Fruit fly (Drosophila melanogaster) whole organism, embryonic: ENCODE measurements around the gene lectin-37Da.

Experiments used
- CG10209 ChIP-seq: fragments of 200-800 bp; sonication (Bioruptor generic); optimal IDR thresholded peaks from 3 replicates; lab custom pipeline; 2017; ENCODE audit warnings: missing biosample characterization, mild to moderate bottlenecking, missing genetic modification characterization, missing genetic modification reagents
- CG10431 ChIP-seq: fragments of 200-800 bp; sonication (Bioruptor generic); optimal IDR thresholded peaks from 3 replicates; lab custom pipeline; 2018; ENCODE audit warnings: missing biosample characterization, mild to moderate bottlenecking, missing genetic modification characterization
- CG11398 ChIP-seq: fragments of 200-800 bp; sonication (Bioruptor generic); optimal IDR thresholded peaks from 2 replicates; lab custom pipeline; 2016; ENCODE audit warnings: missing biosample characterization, missing genetic modification characterization
- CG11696 ChIP-seq: fragments of 200-800 bp; sonication (Bioruptor generic); IDR thresholded peaks from 2 replicates; pipeline ENCODE4 v1.3.6; 2022; ENCODE audit warnings: missing biosample characterization, missing genetic modification characterization
- CG12071 ChIP-seq: fragments of 200-800 bp; sonication (Bioruptor generic); optimal IDR thresholded peaks from 3 replicates; lab custom pipeline; 2018; ENCODE audit warnings: missing biosample characterization, mild to moderate bottlenecking, missing genetic modification characterization
- CG13296 ChIP-seq: fragments of 200-800 bp; sonication (Bioruptor generic); optimal IDR thresholded peaks from 3 replicates; lab custom pipeline; 2018; ENCODE audit warnings: missing biosample characterization, mild to moderate bottlenecking, missing genetic modification characterization
- CG13424 ChIP-seq: fragments of 200-800 bp; sonication (Bioruptor generic); optimal IDR thresholded peaks from 2 replicates; lab custom pipeline; 2019; ENCODE audit warnings: missing biosample characterization, mild to moderate bottlenecking, missing genetic modification characterization, moderate library complexity
- CG18599 ChIP-seq: fragments of 200-800 bp; sonication (Bioruptor generic); optimal IDR thresholded peaks from 3 replicates; lab custom pipeline; 2017; ENCODE audit warnings: missing biosample characterization, missing genetic modification characterization, mild to moderate bottlenecking, moderate library complexity, missing genetic modification reagents
- CG31441 ChIP-seq: fragments of 200-800 bp; sonication (Bioruptor generic); IDR thresholded peaks from 2 replicates; pipeline ENCODE4 v1.3.6; 2022; ENCODE audit warnings: missing biosample characterization, missing genetic modification characterization
- CG4328 ChIP-seq: fragments of 200-800 bp; sonication (Bioruptor generic); optimal IDR thresholded peaks from 3 replicates; lab custom pipeline; 2017; ENCODE audit warnings: missing biosample characterization, missing genetic modification reagents, missing genetic modification characterization
- CG5245 ChIP-seq: fragments of 200-800 bp; sonication (Bioruptor generic); optimal IDR thresholded peaks from 3 replicates; lab custom pipeline; 2016; ENCODE audit warnings: missing biosample characterization, missing genetic modification characterization
- CG6254 ChIP-seq: fragments of 200-800 bp; sonication (Bioruptor generic); optimal IDR thresholded peaks from 3 replicates; lab custom pipeline; 2017; ENCODE audit warnings: mild to moderate bottlenecking, missing biosample characterization, missing genetic modification reagents, missing genetic modification characterization
- CG6765 ChIP-seq: fragments of 200-800 bp; sonication (Bioruptor generic); optimal IDR thresholded peaks from 3 replicates; lab custom pipeline; 2017; ENCODE audit warnings: missing biosample characterization, mild to moderate bottlenecking, missing genetic modification characterization
- CG8765 ChIP-seq: fragments of 200-800 bp; sonication (Bioruptor generic); IDR thresholded peaks from 2 replicates; pipeline ENCODE4 v1.3.6; 2022; ENCODE audit warnings: missing biosample characterization, missing genetic modification characterization
- CG9215 ChIP-seq: fragments of 200-800 bp; sonication (Bioruptor generic); IDR thresholded peaks from 2 replicates; pipeline ENCODE4 v1.3.6; 2022; ENCODE audit warnings: missing biosample characterization, missing genetic modification characterization
- CG9727 ChIP-seq: fragments of 200-800 bp; sonication (Bioruptor generic); optimal IDR thresholded peaks from 3 replicates; lab custom pipeline; 2017; ENCODE audit warnings: missing biosample characterization, mild to moderate bottlenecking, missing genetic modification characterization
- CTCF ChIP-seq: fragments of 200-800 bp; sonication (Bioruptor generic); optimal IDR thresholded peaks from 2 replicates; lab custom pipeline; 2017; ENCODE audit warnings: missing biosample characterization, mild to moderate bottlenecking, missing genetic modification characterization, moderate library complexity
- Camta ChIP-seq: fragments of 200-800 bp; sonication (Bioruptor generic); optimal IDR thresholded peaks from 2 replicates; lab custom pipeline; 2016; ENCODE audit warnings: missing biosample characterization, missing genetic modification characterization
- Dp ChIP-seq: fragments of 200-800 bp; sonication (Bioruptor generic); optimal IDR thresholded peaks from 2 replicates; lab custom pipeline; 2018; ENCODE audit warnings: missing biosample characterization, mild to moderate bottlenecking, missing genetic modification characterization, moderate library complexity
- Dref ChIP-seq: fragments of 200-800 bp; sonication (Bioruptor generic); IDR thresholded peaks from 2 replicates; pipeline ENCODE4 v1.3.6; 2022; ENCODE audit warnings: missing biosample characterization, missing genetic modification characterization
- H2.0 ChIP-seq: fragments of 200-800 bp; sonication (Bioruptor generic); IDR thresholded peaks from 2 replicates; pipeline ENCODE4 v1.3.6; 2022; ENCODE audit warnings: missing biosample characterization, missing genetic modification characterization
- Hmr ChIP-seq: fragments of 200-800 bp; sonication (Bioruptor generic); optimal IDR thresholded peaks from 3 replicates; lab custom pipeline; 2017; ENCODE audit warnings: mild to moderate bottlenecking, missing biosample characterization, missing genetic modification reagents, missing genetic modification characterization
- Lpt ChIP-seq: fragments of >200 bp; optimal IDR thresholded peaks from 2 replicates; lab custom pipeline; 2018; ENCODE audit warnings: missing biosample characterization, missing genetic modification characterization
- Nf-YA ChIP-seq: fragments of 200-800 bp; sonication (Bioruptor generic); IDR thresholded peaks from 2 replicates; pipeline ENCODE4 v1.3.6; 2022; ENCODE audit warnings: missing biosample characterization, missing genetic modification characterization
- Vsx1 ChIP-seq: fragments of 200-800 bp; sonication (Bioruptor generic); optimal IDR thresholded peaks from 2 replicates; lab custom pipeline; 2017; ENCODE audit warnings: missing biosample characterization, mild to moderate bottlenecking, missing genetic modification characterization, missing genetic modification reagents
- ato ChIP-seq: fragments of 200-800 bp; sonication (Bioruptor generic); IDR thresholded peaks from 2 replicates; pipeline ENCODE4 v1.3.6; 2022; ENCODE audit warnings: missing biosample characterization, missing genetic modification characterization; ENCODE audit not compliant: partially characterized antibody
- bowl ChIP-seq: fragments of 200-800 bp; sonication (Bioruptor generic); IDR thresholded peaks from 2 replicates; pipeline ENCODE4 v1.3.6; 2022; ENCODE audit warnings: missing biosample characterization, missing genetic modification characterization
- dpn ChIP-seq, 2 experiments: fragments of 200-800 bp; sonication (Bioruptor generic); optimal IDR thresholded peaks; 3 replicates each; lab custom pipeline; 2016; ENCODE audit warnings: missing biosample characterization in 2 of 2, missing genetic modification characterization in 2 of 2
- ems ChIP-seq: fragments of 200-800 bp; sonication (Bioruptor generic); optimal IDR thresholded peaks from 3 replicates; lab custom pipeline; 2016; ENCODE audit warnings: missing biosample characterization, missing genetic modification characterization
- exex ChIP-seq: fragments of 200-800 bp; sonication (Bioruptor generic); optimal IDR thresholded peaks from 4 replicates; lab custom pipeline; 2018; ENCODE audit warnings: missing biosample characterization, mild to moderate bottlenecking, missing genetic modification characterization, moderate library complexity
- fd102C ChIP-seq: fragments of 200-800 bp; sonication (Bioruptor generic); optimal IDR thresholded peaks from 2 replicates; lab custom pipeline; 2018; ENCODE audit warnings: missing biosample characterization, mild to moderate bottlenecking, missing genetic modification characterization, moderate library complexity
- fd96Cb ChIP-seq: fragments of 200-800 bp; sonication (Bioruptor generic); optimal IDR thresholded peaks from 2 replicates; lab custom pipeline; 2018; ENCODE audit warnings: missing biosample characterization, mild to moderate bottlenecking, missing genetic modification characterization, moderate library complexity
- fru ChIP-seq: fragments of >200 bp; optimal IDR thresholded peaks from 2 replicates; lab custom pipeline; 2017
- gcm2 ChIP-seq: fragments of 200-800 bp; sonication (Bioruptor generic); optimal IDR thresholded peaks from 2 replicates; lab custom pipeline; 2016; ENCODE audit warnings: missing biosample characterization, missing genetic modification characterization
- h ChIP-seq: fragments of >200 bp; optimal IDR thresholded peaks from 2 replicates; lab custom pipeline; 2017
- hb ChIP-seq: fragments of 200-800 bp; sonication (Bioruptor generic); IDR thresholded peaks from 3 replicates; pipeline ENCODE4 v1.3.6; 2022; ENCODE audit warnings: missing biosample characterization, missing genetic modification characterization; ENCODE audit not compliant: partially characterized antibody
- jigr1 ChIP-seq: fragments of 200-800 bp; sonication (Bioruptor generic); IDR thresholded peaks from 3 replicates; pipeline ENCODE4 v1.3.6; 2022; ENCODE audit warnings: missing biosample characterization, missing genetic modification characterization
- klu ChIP-seq: fragments of 200-800 bp; sonication (Bioruptor generic); IDR thresholded peaks from 2 replicates; pipeline ENCODE4 v1.3.6; 2022; ENCODE audit warnings: missing biosample characterization, missing genetic modification characterization
- lmd ChIP-seq: fragments of 200-800 bp; sonication (Bioruptor generic); IDR thresholded peaks from 2 replicates; pipeline ENCODE4 v1.3.6; 2022; ENCODE audit warnings: missing biosample characterization, missing genetic modification characterization
- mam ChIP-seq: fragments of 200-800 bp; sonication (Bioruptor generic); optimal IDR thresholded peaks from 3 replicates; lab custom pipeline; 2016; ENCODE audit warnings: missing biosample characterization, missing genetic modification characterization
- mld ChIP-seq: fragments of 200-800 bp; sonication (Bioruptor generic); IDR thresholded peaks from 3 replicates; pipeline ENCODE4 v1.3.6; 2022; ENCODE audit warnings: missing biosample characterization, missing genetic modification characterization; ENCODE audit not compliant: partially characterized antibody
- nerfin-2 ChIP-seq: fragments of 200-800 bp; sonication (Bioruptor generic); IDR thresholded peaks from 2 replicates; pipeline ENCODE4 v1.3.6; 2022; ENCODE audit warnings: missing biosample characterization, missing genetic modification characterization; ENCODE audit not compliant: partially characterized antibody
- pros ChIP-seq: fragments of 200-800 bp; sonication (Bioruptor generic); optimal IDR thresholded peaks from 3 replicates; lab custom pipeline; 2019; ENCODE audit warnings: missing biosample characterization, mild to moderate bottlenecking, missing genetic modification characterization, moderate library complexity
- psq ChIP-seq: fragments of 200-800 bp; sonication (Bioruptor generic); optimal IDR thresholded peaks from 2 replicates; lab custom pipeline; 2017; ENCODE audit warnings: missing biosample characterization, missing genetic modification characterization
- slou ChIP-seq: fragments of 200-800 bp; sonication (Bioruptor generic); optimal IDR thresholded peaks from 3 replicates; lab custom pipeline; 2016; ENCODE audit warnings: missing biosample characterization, missing genetic modification characterization
- tap ChIP-seq: fragments of 200-800 bp; optimal IDR thresholded peaks from 3 replicates; lab custom pipeline; 2019; ENCODE audit warnings: missing biosample characterization, mild to moderate bottlenecking, missing genetic modification characterization, moderate library complexity
- tll ChIP-seq, 2 experiments: fragments of 200-800 bp in 1 of 2; fragments of >200 bp in 1 of 2; sonication (Bioruptor generic) in 1 of 2; optimal IDR thresholded peaks; 2 replicates each; lab custom pipeline; 2017 to 2019; ENCODE audit warnings: missing biosample characterization in 2 of 2, missing genetic modification characterization in 2 of 2, mild to moderate bottlenecking in 1 of 2, moderate library complexity in 1 of 2
- z ChIP-seq: fragments of 200-800 bp; sonication (Bioruptor generic); IDR thresholded peaks from 3 replicates; pipeline ENCODE4 v1.3.6; 2022; ENCODE audit warnings: missing biosample characterization, missing genetic modification characterization
- zfh1 ChIP-seq: fragments of 200-800 bp; sonication (Bioruptor generic); IDR thresholded peaks from 3 replicates; pipeline ENCODE4 v1.3.6; 2022; ENCODE audit warnings: missing biosample characterization, missing genetic modification characterization

Gene lectin-37Da

DNA sequence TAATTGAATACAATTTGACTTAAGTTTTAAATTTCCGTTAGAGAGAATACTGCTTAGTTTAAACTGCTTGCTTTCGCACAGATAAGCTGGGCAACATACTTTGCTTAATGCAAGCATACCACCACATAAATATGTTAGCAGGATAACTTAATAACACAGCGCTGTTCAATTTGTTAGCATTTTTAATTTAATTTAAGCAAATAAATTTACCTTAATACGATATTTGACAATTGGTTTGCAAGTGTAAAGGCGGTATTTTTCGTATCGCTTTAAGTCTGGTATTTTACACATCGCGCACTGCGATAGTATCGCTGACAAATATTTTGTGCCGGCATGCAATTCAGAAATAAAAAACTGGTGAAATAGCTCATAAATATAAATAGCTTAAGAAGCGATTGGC lies 12.2 kb downstream of the lectin-37Da start, which contains the start of gene RtcB (continued):
- TF ChIP-seq Camta (peak; percentile 19), CG31441 (GFP tag; lab: Robert Waterston, UW) (no peak), pros (GFP tag; lab: Kevin White, UChicago) (no peak), slou (GFP tag; lab: Kevin White, UChicago) (no peak), CG9215 (GFP tag; lab: Robert Waterston, UW) (no peak), CG6254 (no peak), psq (GFP tag; lab: Kevin White, UChicago) (no peak), Dref (GFP tag; lab: Robert Waterston, UW) (peak; percentile 42), CG5245 (GFP tag; lab: Kevin White, UChicago) (no peak), Dp (GFP tag; lab: Kevin White, UChicago) (peak; percentile 67), CTCF (GFP tag; lab: Kevin White, UChicago) (peak; percentile 48), hb (GFP tag; lab: Robert Waterston, UW) (peak; percentile 95), jigr1 (no peak), fru (lab: Kevin White, UChicago) (no peak), CG10209 (GFP tag; lab: Kevin White, UChicago) (no peak), Hmr (GFP tag; lab: Kevin White, UChicago) (peak; percentile 11), z (GFP tag; lab: Robert Waterston, UW) (no peak), CG11398 (GFP tag; lab: Kevin White, UChicago) (no peak), CG6765 (GFP tag; lab: Kevin White, UChicago) (no peak), CG9727 (GFP tag; lab: Kevin White, UChicago) (no peak), CG13424 (tag; lab: Kevin White, UChicago) (no peak), CG4328 (GFP tag; lab: Kevin White, UChicago) (no peak), CG11696 (no peak), tap (tag; lab: Kevin White, UChicago) (no peak), nerfin-2 (GFP tag; lab: Robert Waterston, UW) (peak; percentile 86), CG8765 (no peak), ato (GFP tag; lab: Robert Waterston, UW) (peak; percentile 89), dpn (GFP tag; optimal IDR thresholded peaks at IDR 0.05; lab: Kevin White, UChicago) (no peak), h (lab: Kevin White, UChicago) (no peak), mam (GFP tag; lab: Kevin White, UChicago) (no peak), zfh1 (no peak), CG13296 (GFP tag; lab: Kevin White, UChicago) (no peak), gcm2 (no peak), Nf-YA (no peak), CG10431 (GFP tag; lab: Kevin White, UChicago) (no peak), bowl (GFP tag; lab: Robert Waterston, UW) (no peak), H2.0 (GFP tag; lab: Robert Waterston, UW) (no peak), fd102C (GFP tag; lab: Kevin White, UChicago) (no peak), klu (GFP tag; lab: Robert Waterston, UW) (no peak), Lpt (GFP tag; lab: Kevin White, UChicago) (no peak), exex (tag; lab: Kevin White, UChicago) (no peak), fd96Cb (tag; lab: Kevin White, UChicago) (no peak), mld (GFP tag; lab: Robert Waterston, UW) (peak; percentile 91), lmd (no peak), CG18599 (GFP tag; lab: Kevin White, UChicago) (no peak), Vsx1 (no peak), ems (no peak), tll (GFP tag; optimal IDR thresholded peaks at IDR 0.05; lab: Kevin White, UChicago) (no peak), CG12071 (GFP tag; lab: Kevin White, UChicago) (no peak)
- TF ChIP-seq, all 482 proteins: peak for 111
